Fruit fly (Drosophila melanogaster) whole organism, embryonic: Measurements from ENCODE around the gene CG33282.

Source experiments
- Atf-2 ChIP-seq: fragments of 200-800 bp; sonication (Bioruptor generic); optimal IDR thresholded peaks from 2 replicates; lab custom pipeline; 2016; ENCODE audit warnings: missing biosample characterization, missing genetic modification characterization
- Atf3 ChIP-seq: fragments of 200-800 bp; sonication (Bioruptor generic); optimal IDR thresholded peaks from 3 replicates; lab custom pipeline; 2016; ENCODE audit warnings: missing biosample characterization, missing genetic modification characterization
- BEAF-32 ChIP-seq: fragments of 200-800 bp; sonication (Bioruptor generic); optimal IDR thresholded peaks from 3 replicates; lab custom pipeline; 2017; ENCODE audit warnings: missing biosample characterization, missing genetic modification characterization, mild to moderate bottlenecking, moderate library complexity, missing genetic modification reagents
- Bteb2 ChIP-seq: fragments of 200-800 bp; sonication (Bioruptor generic); optimal IDR thresholded peaks from 2 replicates; lab custom pipeline; 2016; ENCODE audit warnings: missing biosample characterization, missing genetic modification characterization
- CG11696 ChIP-seq: fragments of 200-800 bp; sonication (Bioruptor generic); IDR thresholded peaks from 2 replicates; pipeline ENCODE4 v1.3.6; 2022; ENCODE audit warnings: missing biosample characterization, missing genetic modification characterization
- CG12071 ChIP-seq: fragments of 200-800 bp; sonication (Bioruptor generic); optimal IDR thresholded peaks from 3 replicates; lab custom pipeline; 2018; ENCODE audit warnings: missing biosample characterization, mild to moderate bottlenecking, missing genetic modification characterization
- CG12219 ChIP-seq: fragments of 200-800 bp; sonication (Bioruptor generic); optimal IDR thresholded peaks from 3 replicates; lab custom pipeline; 2018; ENCODE audit warnings: missing biosample characterization, mild to moderate bottlenecking, missing genetic modification characterization
- CG13775 ChIP-seq: fragments of 200-800 bp; sonication (Bioruptor generic); optimal IDR thresholded peaks from 3 replicates; lab custom pipeline; 2017; ENCODE audit warnings: missing biosample characterization, mild to moderate bottlenecking, missing genetic modification characterization
- CG14860 ChIP-seq: fragments of 200-800 bp; sonication (Bioruptor generic); IDR thresholded peaks from 3 replicates; pipeline ENCODE4 v1.3.6; 2022; ENCODE audit warnings: missing biosample characterization, missing genetic modification characterization; ENCODE audit not compliant: partially characterized antibody
- CG18764 ChIP-seq: fragments of 200-800 bp; sonication (Bioruptor generic); optimal IDR thresholded peaks from 3 replicates; lab custom pipeline; 2016; ENCODE audit warnings: missing biosample characterization, missing genetic modification characterization
- CG2875 ChIP-seq: fragments of 200-800 bp; sonication (Bioruptor generic); optimal IDR thresholded peaks from 2 replicates; lab custom pipeline; 2017; ENCODE audit warnings: missing biosample characterization, mild to moderate bottlenecking, missing genetic modification characterization, missing genetic modification reagents
- CG42726 ChIP-seq: fragments of 200-800 bp; sonication (Bioruptor generic); IDR thresholded peaks from 2 replicates; pipeline ENCODE4 v1.3.6; 2022; ENCODE audit warnings: missing biosample characterization, missing genetic modification characterization; ENCODE audit not compliant: partially characterized antibody
- CG4328 ChIP-seq: fragments of 200-800 bp; sonication (Bioruptor generic); optimal IDR thresholded peaks from 3 replicates; lab custom pipeline; 2017; ENCODE audit warnings: missing biosample characterization, missing genetic modification reagents, missing genetic modification characterization
- CG4404 ChIP-seq: fragments of 200-800 bp; sonication (Bioruptor generic); IDR thresholded peaks from 2 replicates; pipeline ENCODE4 v1.3.6; 2022; ENCODE audit warnings: missing biosample characterization, missing genetic modification characterization
- CG4617 ChIP-seq: fragments of 200-800 bp; sonication (Bioruptor generic); optimal IDR thresholded peaks from 3 replicates; lab custom pipeline; 2016; ENCODE audit warnings: missing biosample characterization, missing genetic modification characterization, borderline replicate concordance
- CG7357 ChIP-seq: fragments of 200-800 bp; sonication (Bioruptor generic); IDR thresholded peaks from 3 replicates; pipeline ENCODE4 v1.3.6; 2022; ENCODE audit warnings: missing biosample characterization, missing genetic modification characterization
- CG7786 ChIP-seq: fragments of 200-800 bp; sonication (Bioruptor generic); optimal IDR thresholded peaks from 2 replicates; lab custom pipeline; 2016; ENCODE audit warnings: missing biosample characterization, missing genetic modification characterization
- CG8765 ChIP-seq: fragments of 200-800 bp; sonication (Bioruptor generic); IDR thresholded peaks from 2 replicates; pipeline ENCODE4 v1.3.6; 2022; ENCODE audit warnings: missing biosample characterization, missing genetic modification characterization
- CG9876 ChIP-seq: fragments of 200-800 bp; sonication (Bioruptor generic); optimal IDR thresholded peaks from 2 replicates; lab custom pipeline; 2016; ENCODE audit warnings: missing biosample characterization, missing genetic modification characterization
- CG9932 ChIP-seq: fragments of 200-800 bp; sonication (Bioruptor generic); IDR thresholded peaks from 2 replicates; pipeline ENCODE4 v1.3.6; 2022; ENCODE audit warnings: missing biosample characterization, missing genetic modification characterization
- Doc2 ChIP-seq: fragments of 200-800 bp; sonication (Bioruptor generic); IDR thresholded peaks from 2 replicates; pipeline ENCODE4 v1.3.6; 2022; ENCODE audit warnings: missing biosample characterization, missing genetic modification characterization
- Gsc ChIP-seq: fragments of 200-800 bp; sonication (Bioruptor generic); IDR thresholded peaks from 2 replicates; pipeline ENCODE4 v1.3.6; 2022; ENCODE audit warnings: missing biosample characterization, missing genetic modification characterization
- HLH54F ChIP-seq: fragments of 200-800 bp; sonication (Bioruptor generic); optimal IDR thresholded peaks from 3 replicates; lab custom pipeline; 2016; ENCODE audit warnings: missing biosample characterization, missing genetic modification characterization
- Hmr ChIP-seq: fragments of 200-800 bp; sonication (Bioruptor generic); optimal IDR thresholded peaks from 3 replicates; lab custom pipeline; 2017; ENCODE audit warnings: mild to moderate bottlenecking, missing biosample characterization, missing genetic modification reagents, missing genetic modification characterization
- Meics ChIP-seq: fragments of 200-800 bp; sonication (Bioruptor generic); optimal IDR thresholded peaks from 2 replicates; lab custom pipeline; 2017; ENCODE audit warnings: missing biosample characterization, mild to moderate bottlenecking, missing genetic modification characterization
- Spps ChIP-seq: fragments of 200-800 bp; sonication (Bioruptor generic); optimal IDR thresholded peaks from 2 replicates; lab custom pipeline; 2018; ENCODE audit warnings: missing biosample characterization, mild to moderate bottlenecking, missing genetic modification characterization
- Stat92E ChIP-seq, 3 experiments: fragments of >200 bp in 2 of 3; fragments of 200-800 bp in 1 of 3; sonication (Bioruptor generic) in 1 of 3; optimal IDR thresholded peaks; 2 replicates each; lab custom pipeline; 2017 to 2019; ENCODE audit warnings: missing biosample characterization in 3 of 3, missing genetic modification characterization in 3 of 3, mild to moderate bottlenecking in 1 of 3, moderate library complexity in 1 of 3
- Xrp1 ChIP-seq: fragments of 200-800 bp; sonication (Bioruptor generic); IDR thresholded peaks from 2 replicates; pipeline ENCODE4 v1.3.6; 2022; ENCODE audit warnings: missing biosample characterization, missing genetic modification characterization
- bab2 ChIP-seq: fragments of 200-800 bp; sonication (Bioruptor generic); optimal IDR thresholded peaks from 2 replicates; lab custom pipeline; 2016; ENCODE audit warnings: missing biosample characterization, missing genetic modification characterization
- br ChIP-seq: fragments of >200 bp; optimal IDR thresholded peaks from 2 replicates; lab custom pipeline; 2017
- cad ChIP-seq: fragments of >200 bp; optimal IDR thresholded peaks from 2 replicates; lab custom pipeline; 2017; ENCODE audit warnings: missing biosample characterization, missing genetic modification characterization
- cg ChIP-seq: fragments of 200-800 bp; sonication (Bioruptor generic); optimal IDR thresholded peaks from 3 replicates; lab custom pipeline; 2019; ENCODE audit warnings: missing biosample characterization, mild to moderate bottlenecking, missing genetic modification characterization, moderate library complexity
- chn ChIP-seq: fragments of 200-800 bp; sonication (Bioruptor generic); optimal IDR thresholded peaks from 2 replicates; lab custom pipeline; 2016; ENCODE audit warnings: missing biosample characterization, missing genetic modification characterization
- ci ChIP-seq: fragments of 200-800 bp; sonication (Bioruptor generic); IDR thresholded peaks from 3 replicates; pipeline ENCODE4 v1.3.6; 2022; ENCODE audit warnings: missing biosample characterization, missing genetic modification characterization
- crol ChIP-seq: fragments of 200-800 bp; sonication (Bioruptor generic); IDR thresholded peaks from 2 replicates; pipeline ENCODE4 v1.3.6; 2022; ENCODE audit warnings: missing biosample characterization, missing genetic modification characterization
- hbn ChIP-seq: fragments of 200-800 bp; sonication (Bioruptor generic); IDR thresholded peaks from 2 replicates; pipeline ENCODE4 v1.3.6; 2022; ENCODE audit warnings: missing biosample characterization, missing genetic modification characterization; ENCODE audit not compliant: partially characterized antibody
- her ChIP-seq: fragments of 200-800 bp; sonication (Bioruptor generic); optimal IDR thresholded peaks from 2 replicates; lab custom pipeline; 2016; ENCODE audit warnings: missing biosample characterization, missing genetic modification characterization
- jumu ChIP-seq: fragments of 200-800 bp; sonication (Bioruptor generic); optimal IDR thresholded peaks from 3 replicates; lab custom pipeline; 2016; ENCODE audit warnings: missing biosample characterization, missing genetic modification characterization
- klu ChIP-seq: fragments of 200-800 bp; sonication (Bioruptor generic); IDR thresholded peaks from 2 replicates; pipeline ENCODE4 v1.3.6; 2022; ENCODE audit warnings: missing biosample characterization, missing genetic modification characterization
- lab ChIP-seq: fragments of 200-800 bp; sonication (Bioruptor generic); optimal IDR thresholded peaks from 3 replicates; lab custom pipeline; 2017; ENCODE audit warnings: missing biosample characterization, missing genetic modification characterization, mild to moderate bottlenecking, moderate library complexity, missing genetic modification reagents
- mirr ChIP-seq: fragments of 200-800 bp; sonication (Bioruptor generic); optimal IDR thresholded peaks from 3 replicates; lab custom pipeline; 2018; ENCODE audit warnings: missing biosample characterization, mild to moderate bottlenecking, missing genetic modification characterization
- pum ChIP-seq: fragments of 200-800 bp; sonication (Bioruptor generic); optimal IDR thresholded peaks from 2 replicates; lab custom pipeline; 2016; ENCODE audit warnings: missing biosample characterization, missing genetic modification characterization
- pzg ChIP-seq: fragments of 200-800 bp; sonication (Bioruptor generic); optimal IDR thresholded peaks from 3 replicates; lab custom pipeline; 2018; ENCODE audit warnings: missing biosample characterization, mild to moderate bottlenecking, missing genetic modification characterization, moderate library complexity
- schlank ChIP-seq: fragments of 200-800 bp; sonication (Bioruptor generic); optimal IDR thresholded peaks from 2 replicates; lab custom pipeline; 2018; ENCODE audit warnings: missing biosample characterization, mild to moderate bottlenecking, missing genetic modification characterization
- shn ChIP-seq: fragments of 200-800 bp; sonication (Bioruptor generic); optimal IDR thresholded peaks from 3 replicates; lab custom pipeline; 2016; ENCODE audit warnings: missing biosample characterization, missing genetic modification characterization
- sima ChIP-seq: fragments of 200-800 bp; sonication (Bioruptor generic); optimal IDR thresholded peaks from 2 replicates; lab custom pipeline; 2016; ENCODE audit warnings: missing biosample characterization, missing genetic modification characterization
- sr ChIP-seq: fragments of 200-800 bp; sonication (Bioruptor generic); IDR thresholded peaks from 3 replicates; pipeline ENCODE4 v1.3.6; 2022; ENCODE audit warnings: missing biosample characterization, missing genetic modification characterization
- sug ChIP-seq: fragments of 200-800 bp; optimal IDR thresholded peaks from 2 replicates; lab custom pipeline; 2019; ENCODE audit warnings: missing biosample characterization, mild to moderate bottlenecking, missing genetic modification characterization, moderate library complexity
- wdn ChIP-seq: fragments of 200-800 bp; sonication (Bioruptor generic); IDR thresholded peaks from 2 replicates; pipeline ENCODE4 v1.3.6; 2022; ENCODE audit warnings: missing biosample characterization, missing genetic modification characterization

CG33282 gene

dm6 chr2L:3302958-3303842, 24.5 kb upstream of the CG33282 start, which contains the start of gene CG9663 (continued):
- TF ChIP-seq Meics (GFP tag; lab: Kevin White, UChicago): peak; percentile 17
- no peak for TF ChIP-seq Xrp1 (GFP tag; lab: Robert Waterston, UW)
- no peak for TF ChIP-seq Bteb2 (GFP tag; lab: Kevin White, UChicago)
- no peak for TF ChIP-seq Atf-2 (GFP tag; lab: Kevin White, UChicago)
- TF ChIP-seq bab2 (GFP tag; lab: Kevin White, UChicago): no peak
- peak; percentile 51; the same call in 1 of the 2 replicates for TF ChIP-seq CG9932 (GFP tag; lab: Robert Waterston, UW)
- no peak for TF ChIP-seq pum
- 0 out of 2 replicates have a peak, but pooled peaks have one; percentile 28 for TF ChIP-seq CG8765
- TF ChIP-seq CG14860: no peak
- TF ChIP-seq hbn (GFP tag; lab: Robert Waterston, UW): no peak
- no peak for TF ChIP-seq CG7357 (GFP tag; lab: Robert Waterston, UW)
- peak; percentile 50 for TF ChIP-seq shn
- no peak for TF ChIP-seq Gsc (GFP tag; lab: Robert Waterston, UW)
- peak; percentile 70 for TF ChIP-seq pzg (GFP tag; lab: Kevin White, UChicago)
- peak; percentile 25 for TF ChIP-seq her (GFP tag; lab: Kevin White, UChicago)
- TF ChIP-seq jumu (GFP tag; lab: Kevin White, UChicago): no peak
- TF ChIP-seq CG4328 (GFP tag; lab: Kevin White, UChicago): no peak
- TF ChIP-seq HLH54F (GFP tag; lab: Kevin White, UChicago): no peak
- no peak for TF ChIP-seq Spps (tag; lab: Kevin White, UChicago)
- no peak for TF ChIP-seq Hmr (GFP tag; lab: Kevin White, UChicago)
- peak; percentile 39 for TF ChIP-seq CG12071 (GFP tag; lab: Kevin White, UChicago)
- TF ChIP-seq Doc2: no peak
- TF ChIP-seq CG4617 (GFP tag; lab: Kevin White, UChicago): no peak
- TF ChIP-seq sug (tag; lab: Kevin White, UChicago): peak; percentile 44
- TF ChIP-seq CG12219 (GFP tag; lab: Kevin White, UChicago): peak; percentile 14
- peak; percentile 1 for TF ChIP-seq CG13775 (GFP tag; lab: Kevin White, UChicago)
- no peak for TF ChIP-seq CG2875 (GFP tag; lab: Kevin White, UChicago)
- TF ChIP-seq chn (GFP tag; lab: Kevin White, UChicago): peak; percentile 4
- TF ChIP-seq CG18764 (GFP tag; lab: Kevin White, UChicago): no peak
- peak; percentile 53 for TF ChIP-seq BEAF-32 (GFP tag; lab: Kevin White, UChicago)
- TF ChIP-seq Stat92E (GFP tag; optimal IDR thresholded peaks at IDR 0.05; lab: Kevin White, UChicago): peak in 1 of 3 experiments; percentile 59
- TF ChIP-seq sima (GFP tag; lab: Kevin White, UChicago): no peak
- TF ChIP-seq cg (GFP tag; lab: Kevin White, UChicago): peak; percentile 67
- peak; percentile 27; the same call in 1 of the 2 replicates for TF ChIP-seq CG4404
- peak; percentile 67 for TF ChIP-seq mirr
- no peak for TF ChIP-seq CG9876 (GFP tag; lab: Kevin White, UChicago)
- peak; percentile 92 for TF ChIP-seq sr (GFP tag; lab: Robert Waterston, UW)
- peak; percentile 26 for TF ChIP-seq CG7786 (GFP tag; lab: Kevin White, UChicago)
- TF ChIP-seq br (lab: Kevin White, UChicago): no peak
- peak; percentile 71; the same call in 2 of the 3 replicates for TF ChIP-seq ci (GFP tag; lab: Robert Waterston, UW)
- no peak for TF ChIP-seq Atf3 (GFP tag; lab: Kevin White, UChicago)
- TF ChIP-seq wdn (GFP tag; lab: Robert Waterston, UW): no peak; the same call in 1 of the 2 replicates
- TF ChIP-seq CG11696 (GFP tag; lab: Robert Waterston, UW): 0 out of 2 replicates have a peak, but pooled peaks have one; percentile 12
- TF ChIP-seq CG42726 (GFP tag; lab: Robert Waterston, UW): no peak
- TF ChIP-seq klu (GFP tag; lab: Robert Waterston, UW): no peak; the same call in 1 of the 2 replicates
- TF ChIP-seq lab: peak; percentile 62
- peak; percentile 18 for TF ChIP-seq schlank (tag; lab: Kevin White, UChicago)
- no peak for TF ChIP-seq cad (GFP tag; lab: Kevin White, UChicago)
- peak; percentile 67 for TF ChIP-seq crol (GFP tag; lab: Robert Waterston, UW)
